Worm (Caenorhabditis elegans) whole organism, L4 larva: ENCODE measurements around the gene mcm-3AP.

Experiments
- F10B5.3 ChIP-seq: sonication (generic microtip); optimal IDR thresholded peaks from 2 replicates; lab custom pipeline; 2016; ENCODE audit warnings: mild to moderate bottlenecking, missing genetic modification characterization, missing compliant biosample characterization
- F44E2.7 ChIP-seq: fragments of 200-800 bp; sonication (Bioruptor generic); IDR thresholded peaks from 2 replicates; pipeline ENCODE4 v2.1.2; 2022; ENCODE audit warnings: missing genetic modification characterization, missing compliant biosample characterization
- Y105C5A.15 ChIP-seq: fragments of 200-800 bp; sonication (Bioruptor generic); IDR thresholded peaks from 2 replicates; pipeline ENCODE4 v1.3.6; 2022; ENCODE audit warnings: missing genetic modification characterization, missing compliant biosample characterization
- Y48G9A.11 ChIP-seq: fragments of 200-800 bp; sonication (Bioruptor generic); IDR thresholded peaks from 2 replicates; pipeline ENCODE4 v1.3.6; 2022; ENCODE audit warnings: missing genetic modification reagents, missing genetic modification characterization, missing compliant biosample characterization
- Y75B8A.6 ChIP-seq: fragments of 200-800 bp; sonication (Bioruptor generic); IDR thresholded peaks from 2 replicates; pipeline ENCODE4 v1.3.6; 2022; ENCODE audit warnings: missing genetic modification reagents, missing genetic modification characterization, missing compliant biosample characterization
- ZK546.5 ChIP-seq, 2 experiments: sonication (generic microtip); optimal IDR thresholded peaks; 2 replicates each; lab custom pipeline; 2017; ENCODE audit warnings: missing biosample characterization in 2 of 2, missing genetic modification characterization in 2 of 2
- aha-1 ChIP-seq: fragments of 150-350 bp; peaks from one replicate; lab custom pipeline; 2014; ENCODE audit warnings: missing biosample characterization, missing genetic modification characterization
- ama-1 ChIP-seq: fragments of 150-350 bp; optimal IDR thresholded peaks from 2 replicates; lab custom pipeline; 2014; ENCODE audit warnings: inconsistent platforms, mixed read lengths
- arid-1 ChIP-seq: fragments of 200-800 bp; sonication (Bioruptor generic); conservative IDR thresholded peaks from 2 replicates; pipeline ENCODE4 v1.3.6; 2022; ENCODE audit warnings: missing genetic modification reagents, missing genetic modification characterization, missing compliant biosample characterization
- ceh-20 ChIP-seq: fragments of 200-800 bp; sonication (Bioruptor generic); IDR thresholded peaks from 2 replicates; pipeline ENCODE4 v1.3.6; 2022; ENCODE audit warnings: missing genetic modification reagents, missing genetic modification characterization, missing compliant biosample characterization
- ceh-28 ChIP-seq: fragments of 150-350 bp; optimal IDR thresholded peaks from 2 replicates; lab custom pipeline; 2014; ENCODE audit warnings: missing biosample characterization, missing genetic modification reagents, missing genetic modification characterization
- cey-2 ChIP-seq: sonication (generic microtip); optimal IDR thresholded peaks from 3 replicates; lab custom pipeline; 2017; ENCODE audit warnings: missing genetic modification characterization, mild to moderate bottlenecking, missing compliant biosample characterization, antibody characterized with exemption, borderline replicate concordance; ENCODE audit not compliant: insufficient read depth
- ctbp-1 ChIP-seq: fragments of 200-800 bp; sonication (Bioruptor generic); IDR thresholded peaks from 2 replicates; pipeline ENCODE4 v1.3.6; 2022; ENCODE audit warnings: missing genetic modification reagents, missing genetic modification characterization, missing compliant biosample characterization
- daf-12 ChIP-seq: fragments of 150-350 bp; optimal IDR thresholded peaks from 2 replicates; lab custom pipeline; 2014; ENCODE audit warnings: missing biosample characterization, missing genetic modification reagents, missing genetic modification characterization
- daf-16 ChIP-seq, 3 experiments: sonication (generic microtip); optimal IDR thresholded peaks; 2 replicates each; lab custom pipeline; 2016 to 2017; ENCODE audit warnings: missing genetic modification characterization in 3 of 3, missing genetic modification reagents in 3 of 3, mild to moderate bottlenecking in 2 of 3, missing compliant biosample characterization in 2 of 3, missing biosample characterization in 1 of 3, moderate library complexity in 1 of 3
- dmd-6 ChIP-seq: fragments of 200-800 bp; sonication (Bioruptor generic); IDR thresholded peaks from 2 replicates; pipeline ENCODE4 v1.3.6; 2022; ENCODE audit warnings: missing genetic modification reagents, missing genetic modification characterization, missing compliant biosample characterization
- dmd-8 ChIP-seq: fragments of 200-800 bp; sonication (Bioruptor generic); IDR thresholded peaks from 2 replicates; pipeline ENCODE4 v1.3.6; 2022; ENCODE audit warnings: missing genetic modification characterization, missing compliant biosample characterization
- dmd-9 ChIP-seq: fragments of 200-800 bp; sonication (Bioruptor generic); IDR thresholded peaks from 2 replicates; pipeline ENCODE4 v1.3.6; 2022; ENCODE audit warnings: missing genetic modification reagents, missing genetic modification characterization, missing compliant biosample characterization
- dpl-1 ChIP-seq: fragments of 150-350 bp; optimal IDR thresholded peaks from 2 replicates; lab custom pipeline; 2014; ENCODE audit warnings: missing biosample characterization, missing genetic modification reagents, missing genetic modification characterization
- duxl-1 ChIP-seq: sonication (generic microtip); optimal IDR thresholded peaks from 2 replicates; lab custom pipeline; 2016; ENCODE audit warnings: mild to moderate bottlenecking, missing genetic modification characterization, moderate library complexity, missing compliant biosample characterization; ENCODE audit not compliant: poor library complexity
- dve-1 ChIP-seq: sonication (generic microtip); optimal IDR thresholded peaks from 2 replicates; lab custom pipeline; 2017; ENCODE audit warnings: antibody characterized with exemption, mild to moderate bottlenecking, missing genetic modification characterization, missing compliant biosample characterization; ENCODE audit not compliant: insufficient read depth
- egl-43 ChIP-seq: fragments of 200-800 bp; sonication (Bioruptor generic); IDR thresholded peaks from 2 replicates; pipeline ENCODE4 v1.3.6; 2022; ENCODE audit warnings: missing genetic modification reagents, missing genetic modification characterization, missing compliant biosample characterization
- fos-1 ChIP-seq: fragments of 150-350 bp; optimal IDR thresholded peaks from 2 replicates; lab custom pipeline; 2014; ENCODE audit warnings: missing biosample characterization, missing genetic modification characterization
- hif-1 ChIP-seq, 2 experiments: sonication (generic microtip); optimal IDR thresholded peaks; 2 replicates each; lab custom pipeline; 2016 to 2017; ENCODE audit warnings: missing compliant biosample characterization in 2 of 2, missing genetic modification characterization in 2 of 2, missing genetic modification reagents in 2 of 2, missing genotype in 2 of 2, mild to moderate bottlenecking in 1 of 2
- jun-1 ChIP-seq: fragments of 150-350 bp; optimal IDR thresholded peaks from 2 replicates; lab custom pipeline; 2014; ENCODE audit warnings: missing biosample characterization, missing genetic modification reagents, missing genetic modification characterization
- lim-7 ChIP-seq: fragments of 200-800 bp; sonication (Bioruptor generic); IDR thresholded peaks from 2 replicates; pipeline ENCODE4 v1.3.6; 2022; ENCODE audit warnings: missing genetic modification characterization, missing compliant biosample characterization
- lin-13 ChIP-seq: fragments of 150-350 bp; optimal IDR thresholded peaks from 2 replicates; lab custom pipeline; 2014; ENCODE audit warnings: missing biosample characterization, missing genetic modification reagents, missing genetic modification characterization
- lin-15B ChIP-seq: fragments of 150-350 bp; sonication (generic microtip); optimal IDR thresholded peaks from 3 replicates; lab custom pipeline; 2014; ENCODE audit warnings: missing biosample characterization, missing genetic modification characterization
- mdl-1 ChIP-seq, 2 experiments: fragments of 150-350 bp in 1 of 2; sonication (generic microtip) in 1 of 2; optimal IDR thresholded peaks; 2 replicates each; lab custom pipeline; 2014 to 2017; ENCODE audit warnings: missing biosample characterization in 2 of 2, missing genetic modification characterization in 2 of 2
- mxl-3 ChIP-seq: fragments of 200-800 bp; sonication (Bioruptor generic); optimal IDR thresholded peaks from 2 replicates; lab custom pipeline; 2018; ENCODE audit warnings: mild to moderate bottlenecking, missing genetic modification characterization, missing compliant biosample characterization
- nhr-10 ChIP-seq: fragments of 150-350 bp; optimal IDR thresholded peaks from 2 replicates; lab custom pipeline; 2014; ENCODE audit warnings: missing biosample characterization, missing genetic modification characterization
- nhr-102 ChIP-seq: sonication (generic microtip); optimal IDR thresholded peaks from 2 replicates; lab custom pipeline; 2016; ENCODE audit warnings: mild to moderate bottlenecking, missing genetic modification characterization, moderate library complexity, missing compliant biosample characterization
- nhr-237 ChIP-seq: sonication (generic microtip); optimal IDR thresholded peaks from 2 replicates; lab custom pipeline; 2017; ENCODE audit warnings: missing biosample characterization, missing genetic modification characterization
- nhr-48 ChIP-seq: sonication (generic microtip); optimal IDR thresholded peaks from 2 replicates; lab custom pipeline; 2016; ENCODE audit warnings: mild to moderate bottlenecking, missing genetic modification characterization, missing compliant biosample characterization
- nhr-6 ChIP-seq: fragments of 150-350 bp; optimal IDR thresholded peaks from 2 replicates; lab custom pipeline; 2014; ENCODE audit warnings: missing biosample characterization, missing genetic modification characterization
- pha-4 ChIP-seq, 2 experiments: fragments of 150-350 bp in 1 of 2; fragments of 200-800 bp in 1 of 2; sonication (Bioruptor generic) in 1 of 2; IDR thresholded peaks in 1 of 2; optimal IDR thresholded peaks in 1 of 2; 2 replicates each; pipeline versions ENCODE4 v1.3.6 to Lab custom; 2014 to 2022; ENCODE audit warnings: missing genetic modification characterization in 2 of 2, missing genetic modification reagents in 2 of 2, missing biosample characterization in 1 of 2, missing compliant biosample characterization in 1 of 2
- php-3 ChIP-seq: fragments of 200-800 bp; sonication (Bioruptor generic); IDR thresholded peaks from 2 replicates; pipeline ENCODE4 v1.3.6; 2022; ENCODE audit warnings: missing genetic modification reagents, missing genetic modification characterization, missing compliant biosample characterization
- rbr-2 ChIP-seq: sonication (generic microtip); optimal IDR thresholded peaks from 2 replicates; lab custom pipeline; 2016; ENCODE audit warnings: missing genotype, missing genetic modification characterization, missing compliant biosample characterization
- sdz-12 ChIP-seq: fragments of 200-800 bp; sonication (Bioruptor generic); optimal IDR thresholded peaks from 2 replicates; lab custom pipeline; 2018; ENCODE audit warnings: mild to moderate bottlenecking, missing genetic modification characterization, missing compliant biosample characterization
- snpc-1.2 ChIP-seq: fragments of 200-800 bp; sonication (Bioruptor generic); IDR thresholded peaks from 2 replicates; pipeline ENCODE4 v1.3.6; 2022; ENCODE audit warnings: missing genetic modification reagents, missing genetic modification characterization, missing compliant biosample characterization
- spr-1 ChIP-seq: sonication (generic microtip); optimal IDR thresholded peaks from 2 replicates; lab custom pipeline; 2016; ENCODE audit warnings: mild to moderate bottlenecking, missing genetic modification characterization, missing compliant biosample characterization
- unc-62 ChIP-seq, 3 experiments: fragments of 150-350 bp in 1 of 3; sonication (generic microtip); optimal IDR thresholded peaks in 2 of 3; peaks in 1 of 3; 1 replicate in 1 of 3; 2 replicates in 2 of 3; lab custom pipeline; 2014 to 2017; ENCODE audit warnings: missing biosample characterization in 3 of 3, missing genetic modification characterization in 3 of 3, missing genetic modification reagents in 3 of 3, missing genotype in 1 of 3
- vab-7 ChIP-seq: fragments of 200-800 bp; sonication (Bioruptor generic); IDR thresholded peaks from 2 replicates; pipeline ENCODE4 v1.3.6; 2022; ENCODE audit warnings: missing genetic modification reagents, missing genetic modification characterization, missing compliant biosample characterization
- zfp-2 ChIP-seq: sonication (generic microtip); optimal IDR thresholded peaks from 2 replicates; lab custom pipeline; 2016; ENCODE audit warnings: mild to moderate bottlenecking, missing genetic modification characterization, missing compliant biosample characterization
- zip-11 ChIP-seq: fragments of 200-800 bp; sonication (Bioruptor generic); IDR thresholded peaks from 2 replicates; pipeline ENCODE4 v1.3.6; 2022; ENCODE audit warnings: missing genetic modification characterization, missing compliant biosample characterization
- ztf-7 ChIP-seq: fragments of 150-350 bp; optimal IDR thresholded peaks from 2 replicates; lab custom pipeline; 2014; ENCODE audit warnings: missing biosample characterization, missing genetic modification characterization

mcm-3AP gene

DNA sequence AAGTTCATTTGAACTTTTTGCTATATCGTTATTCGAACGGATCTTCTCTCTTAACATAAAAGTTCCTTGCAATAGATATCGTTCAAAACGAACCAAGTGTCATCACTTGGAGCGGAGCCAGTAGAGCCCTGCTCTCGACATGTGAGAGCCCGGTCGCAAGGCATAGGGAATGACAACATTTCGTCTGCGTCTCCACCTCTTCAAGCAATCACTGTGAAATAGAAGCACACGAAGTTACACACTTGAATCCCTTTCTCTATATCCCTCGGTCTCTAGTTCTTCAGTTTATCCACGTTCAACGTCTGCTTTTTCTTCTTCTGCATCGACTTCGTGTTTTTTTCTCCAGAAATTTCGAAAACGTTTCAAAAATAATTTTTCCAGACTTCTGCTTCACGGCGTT is 45.1 kb upstream of the mcm-3AP start, which contains the start of gene C49H3.6 (continued):
- TF ChIP-seq lin-15B = no peak
- TF ChIP-seq pha-4 (GFP tag; IDR thresholded peaks at IDR 0.05; lab: Robert Waterston, UW) = peak; percentile 17; the same call in 1 of the 2 replicates
- TF ChIP-seq pha-4 (tag; optimal IDR thresholded peaks at IDR 0.05; lab: Kevin White, UChicago) = no peak
- no peak for TF ChIP-seq sdz-12 (GFP tag; lab: Kevin White, UChicago)
- TF ChIP-seq nhr-237 (tag; lab: Kevin White, UChicago) = no peak
- TF ChIP-seq dmd-6 (GFP tag; lab: Robert Waterston, UW) = 0 out of 2 replicates have a peak, but pooled peaks have one; percentile 22
- peak in 1 of 2 experiments; percentile 6 for TF ChIP-seq hif-1 (tag; optimal IDR thresholded peaks at IDR 0.05; lab: Kevin White, UChicago)
- no peak for TF ChIP-seq aha-1
- no peak for TF ChIP-seq ama-1 (lab: Kevin White, UChicago)
- TF ChIP-seq arid-1 (GFP tag; lab: Robert Waterston, UW) = no peak
- TF ChIP-seq mdl-1 (tag; optimal IDR thresholded peaks at IDR 0.05; lab: Kevin White, UChicago) = peak in 1 of 2 experiments; percentile 37
- TF ChIP-seq daf-16 (GFP tag; optimal IDR thresholded peaks at IDR 0.05; lab: Kevin White, UChicago) = peak in 1 of 2 experiments; percentile 25
- TF ChIP-seq daf-16 (tag; optimal IDR thresholded peaks at IDR 0.05; lab: Kevin White, UChicago) = no peak
- no peak for TF ChIP-seq spr-1 (tag; lab: Kevin White, UChicago)
- no peak for TF ChIP-seq fos-1 (tag; lab: Kevin White, UChicago)
- no peak for TF ChIP-seq rbr-2 (tag; lab: Kevin White, UChicago)
- no peak for TF ChIP-seq cey-2 (tag; lab: Kevin White, UChicago)

DNA sequence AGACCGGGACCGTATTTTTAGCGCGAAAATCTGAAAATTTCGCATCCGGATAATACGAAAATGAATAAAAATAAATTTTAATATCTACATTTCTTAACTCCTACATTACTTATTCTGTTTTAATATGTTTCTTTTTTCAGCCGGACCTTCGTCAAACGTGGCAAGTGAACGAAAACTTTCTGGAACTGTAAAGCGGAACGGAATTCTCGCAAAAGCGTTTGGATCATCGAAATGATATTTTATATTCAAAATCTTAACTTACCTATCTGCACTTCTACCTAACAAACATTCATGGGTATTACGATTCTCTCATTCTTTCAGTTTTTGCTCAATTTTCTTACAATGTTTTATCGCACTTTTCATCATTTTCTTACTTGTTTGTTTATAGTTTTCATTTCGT is 41.8 kb upstream of the mcm-3AP start:
- TF ChIP-seq mxl-3 (GFP tag; lab: Kevin White, UChicago) (no peak), Y48G9A.11 (GFP tag; lab: Robert Waterston, UW) (no peak), F44E2.7 (GFP tag; lab: Robert Waterston, UW) (no peak), F10B5.3 (tag; lab: Kevin White, UChicago) (no peak), dmd-9 (GFP tag; lab: Robert Waterston, UW) (no peak), spr-1 (tag; lab: Kevin White, UChicago) (no peak), Y75B8A.6 (GFP tag; lab: Robert Waterston, UW) (no peak), egl-43 (GFP tag; lab: Robert Waterston, UW) (no peak), ZK546.5 (tag; optimal IDR thresholded peaks at IDR 0.05; lab: Kevin White, UChicago) (no peak), nhr-10 (tag; lab: Kevin White, UChicago) (no peak), dpl-1 (no peak), lin-13 (GFP tag; lab: Kevin White, UChicago) (no peak), Y105C5A.15 (GFP tag; lab: Robert Waterston, UW) (no peak), ztf-7 (no peak), jun-1 (tag; lab: Kevin White, UChicago) (no peak), zfp-2 (tag; lab: Kevin White, UChicago) (no peak), php-3 (GFP tag; lab: Robert Waterston, UW) (no peak)

DNA sequence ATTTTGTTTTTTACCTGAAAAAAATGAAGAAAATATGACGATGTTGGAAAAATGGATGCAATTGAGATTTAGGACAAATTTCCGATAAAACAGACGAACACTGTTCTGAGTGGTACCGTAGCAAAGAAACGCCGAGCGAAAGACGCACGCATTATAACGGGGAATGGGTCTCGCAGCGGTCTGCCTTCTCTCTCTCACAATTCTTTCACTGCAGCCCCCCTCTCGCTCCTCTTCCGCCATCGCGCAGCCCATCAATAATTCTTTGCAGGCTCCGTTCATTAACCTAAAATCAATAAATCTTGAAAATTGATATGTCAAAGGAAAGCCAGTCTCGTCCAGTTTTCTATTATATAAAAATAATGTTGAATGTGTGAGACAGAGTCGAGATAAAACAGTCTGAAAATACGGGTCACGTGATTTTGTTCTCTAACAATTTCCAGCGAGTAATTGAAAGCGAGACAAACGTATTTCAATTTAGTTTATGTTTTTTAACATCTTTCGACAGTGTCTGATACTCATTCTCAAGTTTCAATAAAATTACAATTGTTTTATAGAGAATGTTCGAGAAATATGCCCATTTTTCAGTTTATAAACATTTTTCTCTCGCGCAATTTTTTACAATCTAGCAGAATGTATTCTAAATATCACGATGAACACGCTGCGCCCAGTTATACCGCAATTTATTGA is 38.9 kb upstream of the mcm-3AP start:
- TF ChIP-seq lim-7 = no peak
- no peak for TF ChIP-seq unc-62 (GFP tag; optimal IDR thresholded peaks at IDR 0.05 in 1 of 2; lab: Kevin White, UChicago)
- no peak for TF ChIP-seq unc-62 (tag; optimal IDR thresholded peaks at IDR 0.05; lab: Kevin White, UChicago)
- no peak for TF ChIP-seq ceh-20 (GFP tag; lab: Robert Waterston, UW)
- TF ChIP-seq fos-1 (tag; lab: Kevin White, UChicago) = no peak
- no peak for TF ChIP-seq duxl-1 (tag; lab: Kevin White, UChicago)
- no peak for TF ChIP-seq ceh-28 (tag; lab: Kevin White, UChicago)
- TF ChIP-seq ctbp-1 (GFP tag; lab: Robert Waterston, UW) = no peak
- TF ChIP-seq nhr-102 (tag; lab: Kevin White, UChicago) = no peak
- 0 out of 2 replicates have a peak, but pooled peaks have one; percentile 14 for TF ChIP-seq vab-7 (GFP tag; lab: Robert Waterston, UW)
- no peak for TF ChIP-seq zip-11 (GFP tag; lab: Robert Waterston, UW)
- no peak for TF ChIP-seq daf-12 (tag; lab: Kevin White, UChicago)
- peak; percentile 2 for TF ChIP-seq dve-1 (tag; lab: Kevin White, UChicago)
- TF ChIP-seq dmd-8 (GFP tag; lab: Robert Waterston, UW) = no peak
- no peak for TF ChIP-seq nhr-48 (tag; lab: Kevin White, UChicago)
- 0 out of 2 replicates have a peak, but pooled peaks have one; percentile 28 for TF ChIP-seq snpc-1.2 (GFP tag; lab: Robert Waterston, UW)
- no peak for TF ChIP-seq dpl-1
- TF ChIP-seq nhr-6 (tag; lab: Kevin White, UChicago) = no peak
